Worm (Caenorhabditis elegans) whole organism, L4/young adult: Measurements from ENCODE around the gene grp-1.

Experiments used
- W03F9.2 ChIP-seq: fragments of 150-350 bp; optimal IDR thresholded peaks from 2 replicates; lab custom pipeline; 2014; ENCODE audit warnings: missing biosample characterization, missing genetic modification characterization
- dao-5 ChIP-seq: sonication (generic microtip); optimal IDR thresholded peaks from 2 replicates; lab custom pipeline; 2016; ENCODE audit warnings: missing genotype, missing genetic modification characterization, moderate library complexity, missing compliant biosample characterization

ce11 chrIII:8106476-8106875 is 21.0 kb downstream of the grp-1 start:
- no peak for TF ChIP-seq W03F9.2 (tag; lab: Kevin White, UChicago)
- peak; percentile 41 for TF ChIP-seq dao-5
